Fruit fly (Drosophila melanogaster) whole organism, adult: ENCODE data around the gene PIG-B.

Source experiments
- CG12768 ChIP-seq: fragments of 200-800 bp; sonication (Bioruptor generic); optimal IDR thresholded peaks from 2 replicates; lab custom pipeline; 2017; ENCODE audit warnings: missing biosample characterization, missing genetic modification characterization, mild to moderate bottlenecking, moderate library complexity, missing genetic modification reagents
- CG1620 ChIP-seq: fragments of 200-800 bp; sonication (Bioruptor generic); optimal IDR thresholded peaks from 2 replicates; lab custom pipeline; 2016; ENCODE audit warnings: missing biosample characterization, missing genetic modification characterization
- CG33017 ChIP-seq: fragments of 200-800 bp; sonication (Bioruptor generic); optimal IDR thresholded peaks from 2 replicates; lab custom pipeline; 2018; ENCODE audit warnings: missing biosample characterization, mild to moderate bottlenecking, missing genetic modification characterization, moderate library complexity
- CG5204 ChIP-seq: fragments of 200-800 bp; sonication (Bioruptor generic); optimal IDR thresholded peaks from 2 replicates; lab custom pipeline; 2016; ENCODE audit warnings: missing biosample characterization, missing genetic modification characterization
- Mnt ChIP-seq: fragments of 200-800 bp; sonication (Bioruptor generic); optimal IDR thresholded peaks from 2 replicates; lab custom pipeline; 2016; ENCODE audit warnings: missing biosample characterization, mild to moderate bottlenecking, missing genetic modification characterization
- bab1 ChIP-seq: fragments of 200-800 bp; sonication (Bioruptor generic); optimal IDR thresholded peaks from 3 replicates; lab custom pipeline; 2019; ENCODE audit warnings: missing biosample characterization, mild to moderate bottlenecking, missing genetic modification characterization, moderate library complexity
- cic ChIP-seq: fragments of 200-800 bp; sonication (Bioruptor generic); optimal IDR thresholded peaks from 2 replicates; lab custom pipeline; 2017; ENCODE audit warnings: missing biosample characterization, mild to moderate bottlenecking, missing genetic modification characterization, moderate library complexity
- ovo ChIP-seq: fragments of 200-800 bp; sonication (Bioruptor generic); optimal IDR thresholded peaks from 2 replicates; lab custom pipeline; 2016; ENCODE audit warnings: missing biosample characterization, missing genetic modification characterization
- pad ChIP-seq: fragments of 200-800 bp; sonication (Bioruptor generic); optimal IDR thresholded peaks from 3 replicates; lab custom pipeline; 2017; ENCODE audit warnings: missing biosample characterization, missing genetic modification characterization, mild to moderate bottlenecking, moderate library complexity, missing genetic modification reagents
- toe ChIP-seq: fragments of 200-800 bp; sonication (Bioruptor generic); optimal IDR thresholded peaks from 2 replicates; lab custom pipeline; 2016; ENCODE audit warnings: missing biosample characterization, missing genetic modification characterization

DNA sequence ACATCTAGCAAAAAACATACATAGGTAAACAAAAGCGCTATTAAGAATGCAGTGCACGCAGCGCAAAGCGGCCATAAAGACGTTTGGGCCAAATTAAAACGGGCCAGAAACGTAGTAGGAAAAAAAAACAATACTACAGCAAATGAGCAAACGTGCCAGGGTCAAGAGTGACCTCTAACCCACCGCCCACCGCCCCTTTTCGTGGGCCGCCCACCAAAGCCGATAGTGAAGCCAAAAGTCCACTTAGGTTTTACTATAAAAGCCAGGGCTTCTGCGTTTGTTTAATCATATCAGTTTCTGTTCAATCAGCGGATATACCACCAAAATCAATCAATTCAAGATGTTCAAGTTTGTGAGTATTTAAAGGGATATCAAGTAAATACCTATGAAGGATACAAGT lies 20.6 kb upstream of the PIG-B start, which contains the start of gene CG32266:
- TF ChIP-seq bab1 (GFP tag; lab: Kevin White, UChicago), result no peak
- no peak for TF ChIP-seq Mnt (GFP tag; lab: Kevin White, UChicago)
- TF ChIP-seq CG1620, result no peak
- no peak for TF ChIP-seq CG5204 (GFP tag; lab: Kevin White, UChicago)
- TF ChIP-seq pad (GFP tag; lab: Kevin White, UChicago), result no peak
- TF ChIP-seq CG33017 (tag; lab: Kevin White, UChicago), result no peak
- TF ChIP-seq toe (GFP tag; lab: Kevin White, UChicago), result no peak
- TF ChIP-seq ovo (GFP tag; lab: Kevin White, UChicago), result no peak
- no peak for TF ChIP-seq CG12768
- TF ChIP-seq cic, result no peak
